Worm (Caenorhabditis elegans) whole organism, late embryonic: ENCODE results near the gene sre-12.

ENCODE experiments used
- mec-3 ChIP-seq: sonication (generic microtip); optimal IDR thresholded peaks from 2 replicates; lab custom pipeline; 2016; ENCODE audit warnings: borderline replicate concordance, missing genetic modification characterization, missing compliant biosample characterization
- nfya-1 ChIP-seq: sonication (generic microtip); optimal IDR thresholded peaks from 2 replicates; lab custom pipeline; 2017; ENCODE audit warnings: missing genetic modification characterization, mild to moderate bottlenecking, missing compliant biosample characterization, antibody characterized with exemption, moderate library complexity
- npax-4 ChIP-seq: sonication (generic microtip); optimal IDR thresholded peaks from 2 replicates; lab custom pipeline; 2016; ENCODE audit warnings: missing genetic modification characterization, missing compliant biosample characterization
- pha-2 ChIP-seq: sonication (generic microtip); optimal IDR thresholded peaks from 2 replicates; lab custom pipeline; 2017; ENCODE audit warnings: mild to moderate bottlenecking, missing genetic modification characterization, missing compliant biosample characterization

- TF ChIP-seq mec-3 (no peak), npax-4 (tag; lab: Kevin White, UChicago) (no peak), pha-2 (no peak), nfya-1 (no peak)
Observed at ce11 chrV:6948225-6948624, 30.7 kb downstream of the sre-12 start, which contains the start of gene Y57E12B.1.
